Worm (Caenorhabditis elegans): Measurements from ENCODE around the gene srx-92.

The srx-92 gene

DNA sequence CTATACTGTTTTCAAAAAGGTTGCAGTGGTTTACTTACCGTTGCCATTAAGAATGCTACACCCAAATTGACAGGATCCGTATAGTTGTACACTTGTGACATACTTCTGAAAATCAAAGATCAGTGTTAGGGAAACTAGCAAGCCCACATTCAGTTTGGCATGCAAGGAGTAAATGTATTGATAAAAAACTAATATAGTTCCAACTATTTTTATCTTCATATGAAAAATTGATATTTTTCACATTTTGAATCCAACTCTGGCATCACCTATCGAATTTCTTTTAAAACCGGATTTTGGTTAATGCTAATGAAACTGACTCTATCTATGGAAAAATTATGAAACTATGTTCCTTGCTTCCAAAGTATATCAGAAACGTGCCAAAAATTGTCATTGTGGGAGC lies at the start of gene srx-92:
Gene srx-92 (minus strand): TSS at position 101 of the 400 bp plus-strand sequence.
- TF ChIP-seq lin-13 (tag; optimal IDR thresholded peaks at IDR 0.05) (no peak), nhr-76 (tag; optimal IDR thresholded peaks at IDR 0.05) (no peak), ceh-83 (GFP tag; optimal IDR thresholded peaks at IDR 0.05) (no peak), ham-2 (GFP tag; optimal IDR thresholded peaks at IDR 0.05) (no peak), M03D4.4 (tag; optimal IDR thresholded peaks at IDR 0.05) (no peak), nhr-12 (tag; optimal IDR thresholded peaks at IDR 0.05) (no peak), cnd-1 (tag; optimal IDR thresholded peaks at IDR 0.05) (no peak), pha-4 (tag; optimal IDR thresholded peaks at IDR 0.05) (no peak), ceh-43 (GFP tag; optimal IDR thresholded peaks at IDR 0.05) (no peak), drap-1 (GFP tag; optimal IDR thresholded peaks at IDR 0.05) (no peak), sptf-1 (tag; optimal IDR thresholded peaks at IDR 0.05) (no peak), nhr-2 (tag; optimal IDR thresholded peaks at IDR 0.05) (no peak)

DNA sequence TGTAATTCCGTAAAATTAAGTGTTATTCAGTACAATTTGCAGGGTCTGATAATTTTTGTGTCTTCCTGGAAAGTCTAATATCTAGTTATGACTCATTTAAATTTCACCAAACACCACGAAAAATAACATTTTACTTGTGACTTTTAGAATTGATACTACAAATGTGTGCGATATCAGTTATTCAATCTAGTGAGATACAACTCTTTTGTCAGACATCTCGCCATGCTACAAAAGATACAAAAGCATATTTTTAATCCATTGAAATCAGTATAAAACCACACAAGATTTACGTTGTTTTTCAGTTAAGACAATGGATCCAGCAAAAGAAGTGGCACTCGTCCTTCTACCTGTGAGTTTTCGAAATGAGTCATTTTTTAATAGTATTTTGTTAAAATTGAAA lies 48.9 kb upstream of the srx-92 start, which contains the start of gene srx-56:
Gene srx-56 (plus strand): TSS at position 301 of the 400 bp plus-strand sequence.
- TF ChIP-seq nhr-2 (tag; optimal IDR thresholded peaks at IDR 0.05), result no peak
- no peak for TF ChIP-seq pha-4 (tag; optimal IDR thresholded peaks at IDR 0.05)
- TF ChIP-seq zip-8 (tag; optimal IDR thresholded peaks at IDR 0.05), result no peak
- TF ChIP-seq snpc-4 (tag; optimal IDR thresholded peaks at IDR 0.05), result no peak
- no peak for TF ChIP-seq unc-62 (GFP tag; optimal IDR thresholded peaks at IDR 0.05)
- no peak for TF ChIP-seq ceh-39 (tag; optimal IDR thresholded peaks at IDR 0.05)
- no peak for TF ChIP-seq bed-3 (GFP tag; optimal IDR thresholded peaks at IDR 0.05)
- TF ChIP-seq ces-1 (GFP tag; optimal IDR thresholded peaks at IDR 0.05), result no peak
- TF ChIP-seq tbx-8 (GFP tag; optimal IDR thresholded peaks at IDR 0.05), result no peak
- no peak for TF ChIP-seq hlh-1 (tag; optimal IDR thresholded peaks at IDR 0.05)
- TF ChIP-seq blmp-1 (tag; optimal IDR thresholded peaks at IDR 0.05), result no peak
- no peak for TF ChIP-seq elt-3 (tag; optimal IDR thresholded peaks at IDR 0.05)
- no peak for TF ChIP-seq cnd-1 (tag; optimal IDR thresholded peaks at IDR 0.05)
- TF ChIP-seq lsy-2 (tag; optimal IDR thresholded peaks at IDR 0.05), result no peak
- TF ChIP-seq M03D4.4 (tag; optimal IDR thresholded peaks at IDR 0.05), result no peak
- no peak for TF ChIP-seq flh-1 (GFP tag; optimal IDR thresholded peaks at IDR 0.05)
- TF ChIP-seq unc-39 (tag; optimal IDR thresholded peaks at IDR 0.05), result no peak
- TF ChIP-seq mls-2 (tag; optimal IDR thresholded peaks at IDR 0.05), result no peak
- TF ChIP-seq drap-1 (GFP tag; optimal IDR thresholded peaks at IDR 0.05), result no peak
- no peak for TF ChIP-seq mep-1 (tag; optimal IDR thresholded peaks at IDR 0.05)

DNA sequence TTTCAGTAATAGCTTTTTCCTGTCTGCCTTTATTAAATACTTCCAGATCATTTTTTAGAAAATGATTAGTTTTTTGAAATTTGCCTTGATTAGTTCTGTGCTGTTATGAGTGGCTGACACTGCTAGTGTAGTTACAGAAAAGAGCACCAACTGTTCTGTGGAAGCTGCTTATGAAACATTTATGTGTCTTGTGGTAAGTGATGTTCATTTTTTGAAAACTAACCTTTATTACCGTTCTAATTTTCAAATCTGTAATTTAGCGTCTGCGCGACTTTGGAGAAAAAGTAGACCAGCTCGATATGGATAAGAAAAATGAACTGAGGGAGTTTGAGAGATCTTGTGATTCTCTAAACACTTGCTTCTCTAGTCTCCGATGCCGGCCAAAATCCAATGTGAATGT lies 44.4 kb upstream of the srx-92 start, which contains the start of gene srj-14:
Gene srj-14 (plus strand): TSS at position 131 of the 400 bp plus-strand sequence.
- no peak for TF ChIP-seq lin-13 (tag; optimal IDR thresholded peaks at IDR 0.05)
- TF ChIP-seq mls-2 (tag; optimal IDR thresholded peaks at IDR 0.05), result no peak
- no peak for TF ChIP-seq unc-62 (GFP tag; optimal IDR thresholded peaks at IDR 0.05)
- no peak for TF ChIP-seq snpc-4 (tag; optimal IDR thresholded peaks at IDR 0.05)
- no peak for TF ChIP-seq lin-32 (GFP tag; optimal IDR thresholded peaks at IDR 0.05)

DNA sequence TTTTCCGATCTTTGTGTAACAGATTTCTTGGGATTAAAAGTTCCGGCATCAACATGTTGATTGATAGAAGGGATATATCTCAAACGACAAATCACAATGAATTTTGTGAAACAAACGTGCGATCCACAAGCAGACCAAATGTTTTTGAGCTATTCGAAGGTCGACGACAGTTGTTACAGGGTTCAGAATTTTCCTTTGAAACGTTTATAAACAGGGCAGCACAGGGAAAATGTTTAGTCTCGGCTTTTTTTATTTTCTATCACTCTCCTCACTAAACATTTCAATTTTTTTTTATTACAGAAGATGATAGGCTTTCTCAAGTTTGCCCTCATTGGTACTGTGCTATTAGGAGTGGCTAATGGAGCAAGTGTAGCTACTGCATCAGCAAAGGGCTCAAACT lies 39.8 kb upstream of the srx-92 start, which contains the start of gene exc-13:
Gene exc-13 (plus strand): TSS at position 301 of the 400 bp plus-strand sequence.
- TF ChIP-seq lin-32 (GFP tag; optimal IDR thresholded peaks at IDR 0.05) (no peak), hlh-1 (tag; optimal IDR thresholded peaks at IDR 0.05) (no peak), bed-3 (GFP tag; optimal IDR thresholded peaks at IDR 0.05) (no peak), snpc-4 (tag; optimal IDR thresholded peaks at IDR 0.05) (no peak), blmp-1 (tag; optimal IDR thresholded peaks at IDR 0.05) (no peak), lin-13 (tag; optimal IDR thresholded peaks at IDR 0.05) (no peak), nhr-2 (tag; optimal IDR thresholded peaks at IDR 0.05) (no peak), unc-62 (GFP tag; optimal IDR thresholded peaks at IDR 0.05) (no peak), cnd-1 (tag; optimal IDR thresholded peaks at IDR 0.05) (no peak), ceh-43 (GFP tag; optimal IDR thresholded peaks at IDR 0.05) (no peak), ceh-83 (GFP tag; optimal IDR thresholded peaks at IDR 0.05) (no peak), ham-2 (GFP tag; optimal IDR thresholded peaks at IDR 0.05) (no peak), pha-4 (tag; optimal IDR thresholded peaks at IDR 0.05) (no peak), mls-2 (tag; optimal IDR thresholded peaks at IDR 0.05) (no peak), ceh-39 (tag; optimal IDR thresholded peaks at IDR 0.05) (no peak), nhr-76 (tag; optimal IDR thresholded peaks at IDR 0.05) (no peak), nhr-28 (tag; optimal IDR thresholded peaks at IDR 0.05) (no peak), nhr-12 (tag; optimal IDR thresholded peaks at IDR 0.05) (no peak)

DNA sequence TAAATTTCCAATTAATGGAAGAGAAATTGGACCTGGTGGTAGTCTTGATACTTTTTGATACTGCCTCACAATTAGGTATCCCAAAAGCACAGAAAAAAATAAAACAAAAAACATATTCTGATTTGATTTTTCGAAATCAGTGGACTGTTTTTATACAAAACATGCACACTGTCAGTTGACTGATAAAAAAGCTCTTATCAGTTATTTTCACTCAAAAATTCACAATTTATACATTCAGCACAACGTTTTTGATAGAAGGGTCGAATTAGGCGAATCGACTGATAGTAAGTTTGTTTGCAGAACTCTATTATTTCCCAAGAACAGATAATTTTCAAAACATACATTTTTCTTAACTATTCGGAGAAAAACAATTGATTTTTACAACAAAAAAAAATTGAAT lies 38.9 kb upstream of the srx-92 start, which contains the start of gene cyp-35A2:
Gene cyp-35A2 (minus strand): TSS at position 124 of the 400 bp plus-strand sequence.
- TF ChIP-seq sptf-1 (tag; optimal IDR thresholded peaks at IDR 0.05) (no peak), pha-4 (tag; optimal IDR thresholded peaks at IDR 0.05) (no peak), unc-62 (GFP tag; optimal IDR thresholded peaks at IDR 0.05) (no peak), lin-32 (GFP tag; optimal IDR thresholded peaks at IDR 0.05) (no peak), ceh-43 (GFP tag; optimal IDR thresholded peaks at IDR 0.05) (no peak), lin-13 (tag; optimal IDR thresholded peaks at IDR 0.05) (no peak), unc-39 (tag; optimal IDR thresholded peaks at IDR 0.05) (no peak), ces-1 (GFP tag; optimal IDR thresholded peaks at IDR 0.05) (no peak), ceh-39 (tag; optimal IDR thresholded peaks at IDR 0.05) (no peak), ztf-11 (tag; optimal IDR thresholded peaks at IDR 0.05) (no peak), elt-1 (tag; optimal IDR thresholded peaks at IDR 0.05; ENCODE audit: borderline replicate concordance, insufficient read depth) (no peak), ham-2 (GFP tag; optimal IDR thresholded peaks at IDR 0.05) (no peak), bed-3 (GFP tag; optimal IDR thresholded peaks at IDR 0.05) (no peak), nhr-12 (tag; optimal IDR thresholded peaks at IDR 0.05) (no peak), unc-120 (tag; optimal IDR thresholded peaks at IDR 0.05; ENCODE audit: poor library complexity, severe bottlenecking) (no peak), drap-1 (GFP tag; optimal IDR thresholded peaks at IDR 0.05) (no peak), nhr-237 (tag; optimal IDR thresholded peaks at IDR 0.05) (no peak), nhr-2 (tag; optimal IDR thresholded peaks at IDR 0.05) (no peak), snpc-4 (tag; optimal IDR thresholded peaks at IDR 0.05) (no peak), lsy-2 (tag; optimal IDR thresholded peaks at IDR 0.05) (no peak)

All from whole organism, mixed stage, embryonic.